Worm (Caenorhabditis elegans) whole organism, L1 larva: ENCODE data around the gene ugt-66.

Experiments
- fos-1 ChIP-seq: fragments of 150-350 bp; optimal IDR thresholded peaks from 2 replicates; lab custom pipeline; 2014; ENCODE audit warnings: missing biosample characterization, missing genetic modification characterization
- lin-13 ChIP-seq: fragments of 150-350 bp; optimal IDR thresholded peaks from 2 replicates; lab custom pipeline; 2014; ENCODE audit warnings: missing biosample characterization, missing genetic modification reagents, missing genetic modification characterization
- nhr-11 ChIP-seq: fragments of 150-350 bp; optimal IDR thresholded peaks from 2 replicates; lab custom pipeline; 2014; ENCODE audit warnings: missing biosample characterization, missing genetic modification characterization
- nhr-76 ChIP-seq: sonication (generic microtip); optimal IDR thresholded peaks from 2 replicates; lab custom pipeline; 2017; ENCODE audit warnings: missing biosample characterization, missing genetic modification characterization
- pqm-1 ChIP-seq: sonication (generic microtip); optimal IDR thresholded peaks from 3 replicates; lab custom pipeline; 2017; ENCODE audit warnings: missing biosample characterization, missing genetic modification characterization
- sox-4 ChIP-seq: sonication (generic microtip); optimal IDR thresholded peaks from 2 replicates; lab custom pipeline; 2016; ENCODE audit warnings: missing genetic modification characterization, missing compliant biosample characterization
- sup-37 ChIP-seq: fragments of 200-800 bp; sonication (Bioruptor generic); optimal IDR thresholded peaks from 2 replicates; lab custom pipeline; 2018; ENCODE audit warnings: mild to moderate bottlenecking, missing genetic modification characterization, missing compliant biosample characterization
- unc-62 ChIP-seq: fragments of 150-350 bp; optimal IDR thresholded peaks from 2 replicates; lab custom pipeline; 2014; ENCODE audit warnings: missing biosample characterization, missing genetic modification reagents, missing genetic modification characterization

DNA sequence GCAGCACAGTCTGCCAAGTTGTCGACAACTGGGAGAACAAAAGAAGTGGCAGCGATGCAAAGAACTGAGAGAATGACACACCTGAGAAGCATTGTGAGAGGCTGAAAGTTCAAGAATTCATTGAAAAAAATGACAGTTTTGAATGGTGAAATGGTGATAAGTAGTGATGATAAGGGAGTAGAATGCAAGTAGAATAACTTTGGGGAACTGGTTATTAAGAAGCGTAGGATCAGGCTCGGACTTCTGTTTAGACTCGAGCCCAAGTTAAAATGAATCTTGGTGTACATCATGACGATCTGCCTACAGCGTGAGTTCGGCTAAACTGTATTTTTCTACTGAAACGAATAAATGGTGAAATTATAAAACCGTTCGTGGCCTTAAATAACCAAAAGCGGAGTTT, 15.8 kb downstream of the ugt-66 start, which contains the start of gene F42A10.7:
- TF ChIP-seq pqm-1 (no peak), unc-62 (GFP tag; lab: Kevin White, UChicago) (no peak), lin-13 (no peak), sup-37 (GFP tag; lab: Kevin White, UChicago) (no peak), fos-1 (tag; lab: Kevin White, UChicago) (no peak), sox-4 (tag; lab: Kevin White, UChicago) (no peak), nhr-76 (tag; lab: Kevin White, UChicago) (no peak), nhr-11 (tag; lab: Kevin White, UChicago) (no peak)
